Worm (Caenorhabditis elegans) whole organism, midembryonic: Measurements from ENCODE around the gene pqn-71.

Source experiments
- T22C8.4 ChIP-seq: fragments of 200-800 bp; sonication (Bioruptor generic); IDR thresholded peaks from 2 replicates; pipeline ENCODE4 v1.3.6; 2022; ENCODE audit warnings: missing genetic modification characterization, missing compliant biosample characterization
- cog-1 ChIP-seq: sonication (generic microtip); optimal IDR thresholded peaks from 2 replicates; lab custom pipeline; 2016; ENCODE audit warnings: missing genetic modification characterization, missing compliant biosample characterization
- flt-1 ChIP-seq: fragments of 200-800 bp; sonication (Bioruptor generic); IDR thresholded peaks from 2 replicates; pipeline ENCODE4 v1.3.6; 2022; ENCODE audit warnings: missing genetic modification characterization, missing compliant biosample characterization
- klf-2 ChIP-seq: fragments of 200-800 bp; sonication (Bioruptor generic); conservative IDR thresholded peaks from 2 replicates; pipeline ENCODE4 v1.3.6; 2022; ENCODE audit warnings: missing genetic modification reagents, missing genetic modification characterization, missing compliant biosample characterization
- med-1 ChIP-seq: sonication (generic microtip); optimal IDR thresholded peaks from 2 replicates; lab custom pipeline; 2017; ENCODE audit warnings: missing genetic modification characterization, mild to moderate bottlenecking, missing compliant biosample characterization, antibody characterized with exemption, missing genetic modification reagents; ENCODE audit not compliant: insufficient read depth
- tab-1 ChIP-seq: fragments of 200-800 bp; sonication (Bioruptor generic); IDR thresholded peaks from 2 replicates; pipeline ENCODE4 v1.3.6; 2022; ENCODE audit warnings: missing genetic modification characterization, missing compliant biosample characterization
- ztf-23 ChIP-seq: fragments of 200-800 bp; sonication (Bioruptor generic); IDR thresholded peaks from 2 replicates; pipeline ENCODE4 v1.3.6; 2022; ENCODE audit warnings: missing genetic modification reagents, missing genetic modification characterization, missing compliant biosample characterization

DNA sequence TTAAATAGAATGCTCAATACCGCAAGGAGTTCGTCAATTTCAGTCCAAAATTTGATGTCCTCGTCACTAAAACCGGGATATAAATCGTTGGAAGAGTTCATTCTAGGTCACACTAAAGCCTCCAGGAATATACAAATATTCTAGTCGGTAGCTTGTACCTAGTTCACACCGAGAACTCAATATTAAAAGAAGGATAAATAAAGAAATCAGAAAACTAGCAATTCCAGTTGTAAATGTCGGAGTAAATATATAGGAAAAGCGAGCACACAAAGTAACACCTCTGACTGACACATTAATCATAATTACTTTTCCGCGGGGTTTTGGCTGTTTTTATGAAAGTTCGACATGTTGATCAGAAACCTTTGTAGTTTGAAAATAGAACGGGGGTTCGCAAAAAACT is 14.1 kb upstream of the pqn-71 start, which contains the start of gene srw-33:
- TF ChIP-seq cog-1 (tag; lab: Kevin White, UChicago): no peak
- TF ChIP-seq tab-1 (GFP tag; lab: Robert Waterston, UW): no peak
- TF ChIP-seq med-1 (GFP tag; lab: Kevin White, UChicago): no peak
- TF ChIP-seq flt-1 (GFP tag; lab: Robert Waterston, UW): no peak
- TF ChIP-seq T22C8.4: no peak
- no peak for TF ChIP-seq ztf-23 (GFP tag; lab: Robert Waterston, UW)
- TF ChIP-seq klf-2: no peak
